Fruit fly (Drosophila melanogaster) whole organism, embryonic: ENCODE measurements around the gene Chmp1.

Experiments used
- Adf1 ChIP-seq: fragments of 200-800 bp; sonication (Bioruptor generic); IDR thresholded peaks from 2 replicates; pipeline ENCODE4 v1.3.6; 2022; ENCODE audit warnings: missing biosample characterization, missing genetic modification characterization
- Blimp-1 ChIP-seq: fragments of 200-800 bp; sonication (Bioruptor generic); optimal IDR thresholded peaks from 3 replicates; lab custom pipeline; 2018; ENCODE audit warnings: missing biosample characterization, missing genetic modification characterization, mild to moderate bottlenecking, moderate library complexity, missing genetic modification reagents
- CG10366 ChIP-seq: fragments of 200-800 bp; sonication (Bioruptor generic); IDR thresholded peaks from 2 replicates; pipeline ENCODE4 v1.3.6; 2022; ENCODE audit warnings: missing biosample characterization, missing genetic modification characterization
- CG15479 ChIP-seq: fragments of 200-800 bp; sonication (Bioruptor generic); optimal IDR thresholded peaks from 3 replicates; lab custom pipeline; 2019; ENCODE audit warnings: missing biosample characterization, mild to moderate bottlenecking, missing genetic modification characterization, moderate library complexity
- CG1602 ChIP-seq: fragments of 200-800 bp; sonication (Bioruptor generic); optimal IDR thresholded peaks from 3 replicates; lab custom pipeline; 2016; ENCODE audit warnings: missing biosample characterization, missing genetic modification characterization
- CG1647 ChIP-seq: fragments of 200-800 bp; sonication (Bioruptor generic); optimal IDR thresholded peaks from 3 replicates; lab custom pipeline; 2016; ENCODE audit warnings: missing biosample characterization, missing genetic modification characterization
- CG17359 ChIP-seq: fragments of 200-800 bp; sonication (Bioruptor generic); optimal IDR thresholded peaks from 3 replicates; lab custom pipeline; 2018; ENCODE audit warnings: missing biosample characterization, mild to moderate bottlenecking, missing genetic modification characterization, moderate library complexity
- CG18764 ChIP-seq: fragments of 200-800 bp; sonication (Bioruptor generic); optimal IDR thresholded peaks from 3 replicates; lab custom pipeline; 2016; ENCODE audit warnings: missing biosample characterization, missing genetic modification characterization
- CG31441 ChIP-seq: fragments of 200-800 bp; sonication (Bioruptor generic); IDR thresholded peaks from 2 replicates; pipeline ENCODE4 v1.3.6; 2022; ENCODE audit warnings: missing biosample characterization, missing genetic modification characterization
- CG32767 ChIP-seq: fragments of 200-800 bp; sonication (Bioruptor generic); IDR thresholded peaks from 2 replicates; pipeline ENCODE4 v1.3.6; 2022; ENCODE audit warnings: missing biosample characterization, missing genetic modification characterization
- CG34376 ChIP-seq: fragments of 200-800 bp; sonication (Bioruptor generic); optimal IDR thresholded peaks from 2 replicates; lab custom pipeline; 2018; ENCODE audit warnings: missing biosample characterization, mild to moderate bottlenecking, missing genetic modification characterization
- CG42726 ChIP-seq: fragments of 200-800 bp; sonication (Bioruptor generic); IDR thresholded peaks from 2 replicates; pipeline ENCODE4 v1.3.6; 2022; ENCODE audit warnings: missing biosample characterization, missing genetic modification characterization; ENCODE audit not compliant: partially characterized antibody
- CG4424 ChIP-seq: fragments of 200-800 bp; sonication (Bioruptor generic); optimal IDR thresholded peaks from 3 replicates; lab custom pipeline; 2016; ENCODE audit warnings: missing biosample characterization, missing genetic modification characterization
- CG4617 ChIP-seq: fragments of 200-800 bp; sonication (Bioruptor generic); optimal IDR thresholded peaks from 3 replicates; lab custom pipeline; 2016; ENCODE audit warnings: missing biosample characterization, missing genetic modification characterization, borderline replicate concordance
- CG5180 ChIP-seq: fragments of 200-800 bp; sonication (Bioruptor generic); optimal IDR thresholded peaks from 3 replicates; lab custom pipeline; 2017; ENCODE audit warnings: missing biosample characterization, missing genetic modification characterization, mild to moderate bottlenecking, moderate library complexity, missing genetic modification reagents
- CG8765 ChIP-seq: fragments of 200-800 bp; sonication (Bioruptor generic); IDR thresholded peaks from 2 replicates; pipeline ENCODE4 v1.3.6; 2022; ENCODE audit warnings: missing biosample characterization, missing genetic modification characterization
- CG9727 ChIP-seq: fragments of 200-800 bp; sonication (Bioruptor generic); optimal IDR thresholded peaks from 3 replicates; lab custom pipeline; 2017; ENCODE audit warnings: missing biosample characterization, mild to moderate bottlenecking, missing genetic modification characterization
- Dp ChIP-seq: fragments of 200-800 bp; sonication (Bioruptor generic); optimal IDR thresholded peaks from 2 replicates; lab custom pipeline; 2018; ENCODE audit warnings: missing biosample characterization, mild to moderate bottlenecking, missing genetic modification characterization, moderate library complexity
- H15 ChIP-seq: fragments of 200-800 bp; sonication (Bioruptor generic); IDR thresholded peaks from 3 replicates; pipeline ENCODE4 v1.3.6; 2022; ENCODE audit warnings: missing biosample characterization, missing genetic modification characterization
- HLH54F ChIP-seq: fragments of 200-800 bp; sonication (Bioruptor generic); optimal IDR thresholded peaks from 3 replicates; lab custom pipeline; 2016; ENCODE audit warnings: missing biosample characterization, missing genetic modification characterization
- Hr3 ChIP-seq: fragments of 200-800 bp; sonication (Bioruptor generic); optimal IDR thresholded peaks from 3 replicates; lab custom pipeline; 2016; ENCODE audit warnings: missing biosample characterization, missing genetic modification characterization
- Hsf ChIP-seq: fragments of 200-800 bp; sonication (Bioruptor generic); optimal IDR thresholded peaks from 3 replicates; lab custom pipeline; 2016; ENCODE audit warnings: missing biosample characterization, missing genetic modification characterization
- Lpt ChIP-seq: fragments of >200 bp; optimal IDR thresholded peaks from 2 replicates; lab custom pipeline; 2018; ENCODE audit warnings: missing biosample characterization, missing genetic modification characterization
- Max ChIP-seq: fragments of 200-800 bp; sonication (Bioruptor generic); optimal IDR thresholded peaks from 2 replicates; lab custom pipeline; 2016; ENCODE audit warnings: missing biosample characterization, mild to moderate bottlenecking, missing genetic modification characterization
- Myb ChIP-seq: fragments of 200-800 bp; sonication (Bioruptor generic); optimal IDR thresholded peaks from 2 replicates; lab custom pipeline; 2016; ENCODE audit warnings: missing biosample characterization, missing genetic modification characterization
- Neu2 ChIP-seq: fragments of 200-800 bp; sonication (Bioruptor generic); optimal IDR thresholded peaks from 3 replicates; lab custom pipeline; 2016; ENCODE audit warnings: missing biosample characterization, missing genetic modification characterization, borderline replicate concordance
- PHDP ChIP-seq: fragments of 200-800 bp; sonication (Bioruptor generic); optimal IDR thresholded peaks from 3 replicates; lab custom pipeline; 2018; ENCODE audit warnings: missing biosample characterization, mild to moderate bottlenecking, missing genetic modification characterization, moderate library complexity
- Ptx1 ChIP-seq: fragments of 200-800 bp; sonication (Bioruptor generic); IDR thresholded peaks from 2 replicates; pipeline ENCODE4 v1.3.6; 2022; ENCODE audit warnings: missing biosample characterization, missing genetic modification characterization
- Sox100B ChIP-seq: fragments of 200-800 bp; sonication (Bioruptor generic); optimal IDR thresholded peaks from 3 replicates; lab custom pipeline; 2018; ENCODE audit warnings: missing biosample characterization, mild to moderate bottlenecking, missing genetic modification characterization
- amos ChIP-seq: fragments of 200-800 bp; sonication (Bioruptor generic); IDR thresholded peaks from 2 replicates; pipeline ENCODE4 v1.3.6; 2022; ENCODE audit warnings: missing biosample characterization, missing genetic modification characterization; ENCODE audit not compliant: partially characterized antibody
- az2 ChIP-seq: fragments of 200-800 bp; sonication (Bioruptor generic); optimal IDR thresholded peaks from 3 replicates; lab custom pipeline; 2016; ENCODE audit warnings: missing biosample characterization, missing genetic modification characterization
- corto ChIP-seq: fragments of 200-800 bp; sonication (Bioruptor generic); optimal IDR thresholded peaks from 2 replicates; lab custom pipeline; 2016; ENCODE audit warnings: missing biosample characterization, mild to moderate bottlenecking, missing genetic modification characterization, moderate library complexity
- emc ChIP-seq: fragments of 200-800 bp; sonication (Bioruptor generic); optimal IDR thresholded peaks from 2 replicates; lab custom pipeline; 2016; ENCODE audit warnings: missing biosample characterization, missing genetic modification characterization
- ftz-f1 ChIP-seq: fragments of 200-800 bp; sonication (Bioruptor generic); optimal IDR thresholded peaks from 2 replicates; lab custom pipeline; 2016; ENCODE audit warnings: missing biosample characterization, missing genetic modification characterization
- h ChIP-seq: fragments of >200 bp; optimal IDR thresholded peaks from 2 replicates; lab custom pipeline; 2017
- kay ChIP-seq: fragments of 200-800 bp; sonication (Bioruptor generic); optimal IDR thresholded peaks from 2 replicates; lab custom pipeline; 2016; ENCODE audit warnings: missing biosample characterization, missing genetic modification characterization
- lilli ChIP-seq: fragments of 200-800 bp; sonication (Bioruptor generic); optimal IDR thresholded peaks from 3 replicates; lab custom pipeline; 2016; ENCODE audit warnings: missing biosample characterization, missing genetic modification characterization
- mam ChIP-seq: fragments of 200-800 bp; sonication (Bioruptor generic); optimal IDR thresholded peaks from 3 replicates; lab custom pipeline; 2016; ENCODE audit warnings: missing biosample characterization, missing genetic modification characterization
- nerfin-2 ChIP-seq: fragments of 200-800 bp; sonication (Bioruptor generic); IDR thresholded peaks from 2 replicates; pipeline ENCODE4 v1.3.6; 2022; ENCODE audit warnings: missing biosample characterization, missing genetic modification characterization; ENCODE audit not compliant: partially characterized antibody
- odd ChIP-seq: fragments of 200-800 bp; sonication (Bioruptor generic); optimal IDR thresholded peaks from 2 replicates; lab custom pipeline; 2017; ENCODE audit warnings: missing biosample characterization, mild to moderate bottlenecking, missing genetic modification characterization
- pum ChIP-seq: fragments of 200-800 bp; sonication (Bioruptor generic); optimal IDR thresholded peaks from 2 replicates; lab custom pipeline; 2016; ENCODE audit warnings: missing biosample characterization, missing genetic modification characterization
- pzg ChIP-seq: fragments of 200-800 bp; sonication (Bioruptor generic); optimal IDR thresholded peaks from 3 replicates; lab custom pipeline; 2018; ENCODE audit warnings: missing biosample characterization, mild to moderate bottlenecking, missing genetic modification characterization, moderate library complexity
- sima ChIP-seq: fragments of 200-800 bp; sonication (Bioruptor generic); optimal IDR thresholded peaks from 2 replicates; lab custom pipeline; 2016; ENCODE audit warnings: missing biosample characterization, missing genetic modification characterization
- sna ChIP-seq: fragments of 200-800 bp; sonication (Bioruptor generic); IDR thresholded peaks from 2 replicates; pipeline ENCODE4 v1.3.6; 2022; ENCODE audit warnings: missing biosample characterization, missing genetic modification characterization; ENCODE audit not compliant: partially characterized antibody
- sqz ChIP-seq: fragments of 200-800 bp; sonication (Bioruptor generic); optimal IDR thresholded peaks from 3 replicates; lab custom pipeline; 2018; ENCODE audit warnings: missing biosample characterization, mild to moderate bottlenecking, missing genetic modification characterization
- stc ChIP-seq: fragments of 200-800 bp; sonication (Bioruptor generic); IDR thresholded peaks from 2 replicates; pipeline ENCODE4 v1.3.6; 2022; ENCODE audit warnings: missing biosample characterization, missing genetic modification characterization
- tin ChIP-seq: fragments of 200-800 bp; sonication (Bioruptor generic); optimal IDR thresholded peaks from 3 replicates; lab custom pipeline; 2016; ENCODE audit warnings: missing biosample characterization, missing genetic modification characterization
- tna ChIP-seq: fragments of 200-800 bp; sonication (Bioruptor generic); IDR thresholded peaks from 2 replicates; pipeline ENCODE4 v1.3.6; 2022; ENCODE audit warnings: missing biosample characterization, missing genetic modification characterization; ENCODE audit not compliant: partially characterized antibody
- trem ChIP-seq: fragments of 200-800 bp; optimal IDR thresholded peaks from 3 replicates; lab custom pipeline; 2019; ENCODE audit warnings: missing biosample characterization, mild to moderate bottlenecking, missing genetic modification characterization, moderate library complexity
- wek ChIP-seq: fragments of 200-800 bp; sonication (Bioruptor generic); optimal IDR thresholded peaks from 3 replicates; lab custom pipeline; 2018; ENCODE audit warnings: missing biosample characterization, mild to moderate bottlenecking, missing genetic modification characterization, moderate library complexity

Gene Chmp1

dm6 chr3L:18672986-18673633, 10.8 kb downstream of the Chmp1 start, which contains the start of gene Capr (continued):
- TF ChIP-seq pzg (GFP tag; lab: Kevin White, UChicago) (peak; percentile 93), CG4424 (GFP tag; lab: Kevin White, UChicago) (no peak), tin (GFP tag; lab: Kevin White, UChicago) (peak; percentile 21), Max (GFP tag; lab: Kevin White, UChicago) (no peak), CG1602 (GFP tag; lab: Kevin White, UChicago) (peak; percentile 12), CG31441 (0 out of 2 replicates have a peak, but pooled peaks have one; percentile 1), Lpt (GFP tag; lab: Kevin White, UChicago) (no peak), Sox100B (GFP tag; lab: Kevin White, UChicago) (no peak), Ptx1 (no peak), Myb (GFP tag; lab: Kevin White, UChicago) (peak; percentile 67), CG18764 (no peak), CG42726 (GFP tag; lab: Robert Waterston, UW) (peak; percentile 100), wek (GFP tag; lab: Kevin White, UChicago) (no peak), CG4617 (peak; percentile 37), Hsf (peak; percentile 41), mam (GFP tag; lab: Kevin White, UChicago) (peak; percentile 64), az2 (GFP tag; lab: Kevin White, UChicago) (no peak), emc (no peak), pum (GFP tag; lab: Kevin White, UChicago) (peak; percentile 10), Hr3 (no peak), sima (GFP tag; lab: Kevin White, UChicago) (no peak), trem (tag; lab: Kevin White, UChicago) (peak; percentile 88), CG32767 (GFP tag; lab: Robert Waterston, UW) (no peak), h (no peak), CG8765 (GFP tag; lab: Robert Waterston, UW) (no peak), CG15479 (GFP tag; lab: Kevin White, UChicago) (no peak), nerfin-2 (GFP tag; lab: Robert Waterston, UW) (peak; percentile 100), Neu2 (GFP tag; lab: Kevin White, UChicago) (no peak), tna (GFP tag; lab: Robert Waterston, UW) (peak; percentile 100), HLH54F (peak; percentile 13), sqz (GFP tag; lab: Kevin White, UChicago) (peak; percentile 52), CG10366 (GFP tag; lab: Robert Waterston, UW) (no peak), stc (GFP tag; lab: Robert Waterston, UW) (no peak), CG5180 (no peak), corto (GFP tag; lab: Kevin White, UChicago) (no peak), Blimp-1 (GFP tag; lab: Kevin White, UChicago) (no peak), Adf1 (GFP tag; lab: Robert Waterston, UW) (peak; percentile 65), PHDP (peak; percentile 9), CG34376 (GFP tag; lab: Kevin White, UChicago) (peak; percentile 18), H15 (no peak), lilli (GFP tag; lab: Kevin White, UChicago) (peak; percentile 55), CG17359 (tag; lab: Kevin White, UChicago) (no peak), kay (GFP tag; lab: Kevin White, UChicago) (no peak), amos (GFP tag; lab: Robert Waterston, UW) (peak; percentile 100), sna (peak; percentile 100), CG9727 (no peak), Dp (GFP tag; lab: Kevin White, UChicago) (peak; percentile 78), CG1647 (GFP tag; lab: Kevin White, UChicago) (peak; percentile 28), ftz-f1 (GFP tag; lab: Kevin White, UChicago) (peak; percentile 25), odd (no peak)
